Fruit fly (Drosophila melanogaster): Measurements from ENCODE around the gene PDCD-5.

PDCD-5 gene

DNA sequence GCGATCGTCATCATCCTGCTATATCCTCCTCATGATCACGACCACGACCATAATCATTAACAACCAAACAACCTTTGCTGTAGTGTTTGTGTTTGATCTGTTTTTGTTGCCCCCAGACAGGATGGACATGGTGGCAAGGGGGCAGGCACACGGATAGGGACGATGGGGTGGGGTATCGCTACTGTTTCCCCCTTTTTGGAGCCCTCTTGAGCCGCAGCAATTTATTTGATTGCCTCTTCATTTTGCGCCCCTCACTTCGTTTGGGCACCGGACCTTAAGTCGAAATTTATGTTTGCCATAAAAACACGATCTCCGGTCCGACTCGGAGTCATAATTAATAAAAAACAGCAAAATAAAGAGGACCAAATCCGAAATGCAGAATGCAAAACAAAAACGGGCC, 16.0 kb downstream of the PDCD-5 start:
- TF ChIP-seq fd96Ca (GFP tag; IDR thresholded peaks at IDR 0.05) (no peak), CG4496 (GFP tag; IDR thresholded peaks at IDR 0.05) (no peak), CG9948 (tag; optimal IDR thresholded peaks at IDR 0.05) (no peak), CG12605 (GFP tag; IDR thresholded peaks at IDR 0.05) (no peak), CG13204 (GFP tag; optimal IDR thresholded peaks at IDR 0.05) (no peak), CG10348 (GFP tag; IDR thresholded peaks at IDR 0.05) (no peak), CG8159 (tag; optimal IDR thresholded peaks at IDR 0.05) (no peak), Ets98B (GFP tag; IDR thresholded peaks at IDR 0.05) (no peak), CG15710 (tag; optimal IDR thresholded peaks at IDR 0.05) (no peak), rn (GFP tag; IDR thresholded peaks at IDR 0.05) (no peak), gl (tag; optimal IDR thresholded peaks at IDR 0.05) (no peak), CG17806 (tag; optimal IDR thresholded peaks at IDR 0.05) (no peak), CG14655 (GFP tag; optimal IDR thresholded peaks at IDR 0.05) (no peak), CG34367 (tag; optimal IDR thresholded peaks at IDR 0.05) (no peak), Pif1A (GFP tag; optimal IDR thresholded peaks at IDR 0.05) (no peak), Pif1B (GFP tag; optimal IDR thresholded peaks at IDR 0.05) (no peak), EcR (GFP tag; optimal IDR thresholded peaks at IDR 0.05) (no peak), CG32121 (GFP tag; IDR thresholded peaks at IDR 0.05) (no peak), CG8301 (tag; optimal IDR thresholded peaks at IDR 0.05) (no peak)

DNA sequence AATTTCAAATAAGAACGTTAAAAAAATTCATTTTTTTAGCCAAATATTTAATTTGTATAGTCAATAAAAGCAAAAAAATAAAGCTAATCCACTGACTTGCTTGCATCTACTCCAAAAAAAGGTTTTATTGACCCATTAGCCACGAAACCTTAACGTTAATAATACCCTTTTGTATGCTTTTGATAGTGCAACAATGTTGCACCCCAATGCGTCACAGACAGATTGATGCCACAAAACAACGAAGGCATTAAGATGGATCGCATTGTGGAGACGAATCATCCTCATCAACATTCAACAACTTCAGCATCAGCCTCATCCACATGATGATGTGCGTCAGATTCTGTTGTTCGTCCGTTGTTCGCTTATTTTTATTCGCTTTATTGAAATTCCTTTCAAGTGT, 16.4 kb downstream of the PDCD-5 start:
- TF ChIP-seq Ets98B (GFP tag; IDR thresholded peaks at IDR 0.05) = no peak
- TF ChIP-seq CG8159 (tag; optimal IDR thresholded peaks at IDR 0.05) = peak; percentile 36

dm6 chr3L:16214533-16215207, 17.2 kb downstream of the PDCD-5 start:
- TF ChIP-seq CG13204 (GFP tag; optimal IDR thresholded peaks at IDR 0.05) (peak; percentile 79), CG14655 (GFP tag; optimal IDR thresholded peaks at IDR 0.05) (peak; percentile 26), CG32121 (GFP tag; IDR thresholded peaks at IDR 0.05) (peak; percentile 64), CG9948 (tag; optimal IDR thresholded peaks at IDR 0.05) (peak; percentile 38), CG8159 (tag; optimal IDR thresholded peaks at IDR 0.05) (peak; percentile 43), gl (tag; optimal IDR thresholded peaks at IDR 0.05) (peak; percentile 40), CG15710 (tag; optimal IDR thresholded peaks at IDR 0.05) (peak; percentile 36), Pif1B (GFP tag; optimal IDR thresholded peaks at IDR 0.05) (no peak), CG8301 (tag; optimal IDR thresholded peaks at IDR 0.05) (no peak), EcR (GFP tag; optimal IDR thresholded peaks at IDR 0.05) (peak; percentile 64), Ets98B (GFP tag; IDR thresholded peaks at IDR 0.05) (peak; percentile 55), D1 (tag; optimal IDR thresholded peaks at IDR 0.05) (no peak), CG34367 (tag; optimal IDR thresholded peaks at IDR 0.05) (no peak), Snoo (tag; optimal IDR thresholded peaks at IDR 0.05) (peak; percentile 37), CG17806 (tag; optimal IDR thresholded peaks at IDR 0.05) (peak; percentile 41), fd96Ca (GFP tag; IDR thresholded peaks at IDR 0.05) (peak; percentile 65; the same call in 2 of the 3 replicates), CG4496 (GFP tag; IDR thresholded peaks at IDR 0.05) (peak; percentile 42; the same call in 1 of the 3 replicates)

DNA sequence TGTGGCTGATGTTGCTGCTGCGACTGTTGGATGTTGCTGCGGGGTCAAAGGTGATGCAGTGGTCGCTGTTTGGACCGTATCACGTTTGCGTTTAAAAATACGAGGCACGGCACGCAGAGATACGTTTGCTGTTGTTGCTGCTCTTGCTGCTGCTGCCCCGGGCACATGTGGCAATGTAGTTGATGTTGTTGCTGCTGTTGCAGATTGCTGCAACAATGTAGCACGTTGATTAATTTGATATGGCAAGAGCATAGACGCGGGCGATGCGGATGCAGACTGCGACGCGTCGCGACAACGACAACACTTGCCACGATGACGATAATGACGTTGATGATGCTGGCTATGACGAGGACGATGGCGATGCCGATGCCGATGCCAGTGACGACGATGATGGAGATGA, 18.6 kb downstream of the PDCD-5 start:
- TF ChIP-seq CG32121 (GFP tag; IDR thresholded peaks at IDR 0.05) (no peak), CG4496 (GFP tag; IDR thresholded peaks at IDR 0.05) (no peak), D1 (tag; optimal IDR thresholded peaks at IDR 0.05) (no peak), gl (tag; optimal IDR thresholded peaks at IDR 0.05) (no peak), CG15710 (tag; optimal IDR thresholded peaks at IDR 0.05) (no peak), CG10348 (GFP tag; IDR thresholded peaks at IDR 0.05) (no peak), fd96Ca (GFP tag; IDR thresholded peaks at IDR 0.05) (no peak), CG9948 (tag; optimal IDR thresholded peaks at IDR 0.05) (no peak), CG8159 (tag; optimal IDR thresholded peaks at IDR 0.05) (no peak), rn (GFP tag; IDR thresholded peaks at IDR 0.05) (no peak), Pif1A (GFP tag; optimal IDR thresholded peaks at IDR 0.05) (no peak), EcR (GFP tag; optimal IDR thresholded peaks at IDR 0.05) (peak; percentile 43), CG13204 (GFP tag; optimal IDR thresholded peaks at IDR 0.05) (peak; percentile 46), CG17806 (tag; optimal IDR thresholded peaks at IDR 0.05) (no peak), Ets98B (GFP tag; IDR thresholded peaks at IDR 0.05) (peak; percentile 6; the same call in 1 of the 2 replicates)

DNA sequence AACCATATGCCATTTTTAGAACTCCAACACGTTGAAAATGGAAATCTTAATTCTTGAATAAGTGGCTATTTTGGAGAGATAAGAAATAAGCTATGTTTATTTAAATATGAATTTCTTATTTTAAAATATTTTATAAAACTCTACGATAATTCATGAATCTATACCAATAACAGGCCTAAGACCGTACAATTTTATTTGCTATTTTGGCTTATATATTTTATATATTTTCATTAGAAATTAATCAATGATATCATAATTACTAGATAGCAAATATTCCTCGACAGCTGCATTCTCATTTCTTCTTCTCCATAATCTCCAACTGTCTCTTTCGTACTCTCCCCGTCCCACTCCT, 19.9 kb downstream of the PDCD-5 start:
- peak; percentile 10 for TF ChIP-seq CG17806 (tag; optimal IDR thresholded peaks at IDR 0.05)
- TF ChIP-seq CG34367 (tag; optimal IDR thresholded peaks at IDR 0.05) = no peak
- TF ChIP-seq Ets98B (GFP tag; IDR thresholded peaks at IDR 0.05) = no peak
- peak; percentile 21 for TF ChIP-seq CG14655 (GFP tag; optimal IDR thresholded peaks at IDR 0.05)
- TF ChIP-seq CG15710 (tag; optimal IDR thresholded peaks at IDR 0.05) = peak; percentile 68
- no peak for TF ChIP-seq CG4496 (GFP tag; IDR thresholded peaks at IDR 0.05)
- no peak for TF ChIP-seq gl (tag; optimal IDR thresholded peaks at IDR 0.05)
- TF ChIP-seq CG32121 (GFP tag; IDR thresholded peaks at IDR 0.05) = no peak
- TF ChIP-seq CG8159 (tag; optimal IDR thresholded peaks at IDR 0.05) = peak; percentile 77
- no peak for TF ChIP-seq CG13204 (GFP tag; optimal IDR thresholded peaks at IDR 0.05)
- TF ChIP-seq fd96Ca (GFP tag; IDR thresholded peaks at IDR 0.05) = no peak
- no peak for TF ChIP-seq D1 (tag; optimal IDR thresholded peaks at IDR 0.05)
- TF ChIP-seq Pif1A (GFP tag; optimal IDR thresholded peaks at IDR 0.05) = no peak
- no peak for TF ChIP-seq CG12605 (GFP tag; IDR thresholded peaks at IDR 0.05)
- TF ChIP-seq Snoo (tag; optimal IDR thresholded peaks at IDR 0.05) = no peak
- TF ChIP-seq CG10348 (GFP tag; IDR thresholded peaks at IDR 0.05) = no peak
- TF ChIP-seq CG9948 (tag; optimal IDR thresholded peaks at IDR 0.05) = peak; percentile 42
- TF ChIP-seq EcR (GFP tag; optimal IDR thresholded peaks at IDR 0.05) = no peak
- no peak for TF ChIP-seq Pif1B (GFP tag; optimal IDR thresholded peaks at IDR 0.05)
- TF ChIP-seq rn (GFP tag; IDR thresholded peaks at IDR 0.05) = no peak
- no peak for TF ChIP-seq CG8301 (tag; optimal IDR thresholded peaks at IDR 0.05)

Measured in whole organism, pupa.